Worm (Caenorhabditis elegans): ENCODE measurements around the gene F32E10.5.

Gene F32E10.5

DNA sequence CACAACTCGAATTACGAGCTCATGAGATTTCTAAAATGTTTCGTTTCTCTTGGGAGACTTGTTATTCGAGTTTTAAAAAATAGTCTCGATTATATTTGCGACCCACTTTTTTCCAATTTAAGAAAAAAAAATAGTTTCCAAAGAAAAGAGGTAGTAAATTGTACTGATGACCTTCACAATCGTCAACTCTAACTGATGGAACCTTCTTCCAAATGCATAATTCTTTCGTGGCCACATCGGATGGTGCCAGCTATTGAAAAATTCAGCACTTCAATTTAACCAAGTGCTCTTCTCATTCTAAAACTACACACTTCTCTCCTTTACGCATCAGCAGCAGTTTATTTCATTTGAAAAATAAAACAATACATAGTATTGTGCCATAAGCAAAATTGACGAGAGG lies 34.5 kb downstream of the F32E10.5 start:
- TF ChIP-seq ztf-23 (GFP tag; IDR thresholded peaks at IDR 0.05), result no peak
- no peak for TF ChIP-seq klf-2 (GFP tag; conservative IDR thresholded peaks at IDR 0.05)
- TF ChIP-seq med-1 (GFP tag; optimal IDR thresholded peaks at IDR 0.05; ENCODE audit: insufficient read depth), result no peak
- TF ChIP-seq T22C8.4 (GFP tag; IDR thresholded peaks at IDR 0.05), result no peak
- TF ChIP-seq flt-1 (GFP tag; IDR thresholded peaks at IDR 0.05), result no peak
- TF ChIP-seq tab-1 (GFP tag; IDR thresholded peaks at IDR 0.05), result no peak
- TF ChIP-seq ztf-29 (GFP tag; IDR thresholded peaks at IDR 0.05), result no peak
- no peak for TF ChIP-seq ref-1 (GFP tag; conservative IDR thresholded peaks at IDR 0.05)
- no peak for TF ChIP-seq cog-1 (tag; optimal IDR thresholded peaks at IDR 0.05)

DNA sequence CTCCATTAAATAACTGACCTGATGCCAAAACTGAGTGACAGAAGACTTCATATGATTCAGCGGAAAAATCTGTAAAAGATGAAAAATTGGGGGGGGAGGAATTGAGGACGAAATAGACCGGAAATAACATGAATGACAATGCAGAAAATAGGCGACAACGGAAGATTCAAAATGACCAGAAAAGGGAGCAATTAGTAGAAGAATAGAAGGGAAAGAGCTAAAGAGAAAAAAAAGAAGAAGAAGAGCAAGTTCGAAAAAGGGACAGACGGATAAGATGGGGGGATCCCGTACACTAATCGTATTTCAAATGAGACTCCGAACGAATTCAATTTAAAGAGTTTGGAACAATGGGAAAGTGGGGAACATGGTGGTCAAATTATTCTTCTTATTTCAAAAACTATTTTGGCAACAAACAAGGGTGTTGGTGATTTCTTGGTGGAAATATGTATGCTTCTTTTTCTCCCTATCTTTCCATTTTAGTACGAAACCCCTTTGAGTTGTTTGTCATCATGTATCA lies 35.6 kb downstream of the F32E10.5 start, which contains the start of gene R05G6.10:
TSS of gene R05G6.10 (minus strand) at position 51 of the 517 bp plus-strand sequence.
- TF ChIP-seq cog-1 (tag; optimal IDR thresholded peaks at IDR 0.05) (no peak), med-1 (GFP tag; optimal IDR thresholded peaks at IDR 0.05; ENCODE audit: insufficient read depth) (no peak), ref-1 (GFP tag; conservative IDR thresholded peaks at IDR 0.05) (no peak), T22C8.4 (GFP tag; IDR thresholded peaks at IDR 0.05) (no peak), tab-1 (GFP tag; IDR thresholded peaks at IDR 0.05) (no peak), ztf-29 (GFP tag; IDR thresholded peaks at IDR 0.05) (no peak), ztf-23 (GFP tag; IDR thresholded peaks at IDR 0.05) (no peak), flt-1 (GFP tag; IDR thresholded peaks at IDR 0.05) (no peak), klf-2 (GFP tag; conservative IDR thresholded peaks at IDR 0.05) (no peak)

DNA sequence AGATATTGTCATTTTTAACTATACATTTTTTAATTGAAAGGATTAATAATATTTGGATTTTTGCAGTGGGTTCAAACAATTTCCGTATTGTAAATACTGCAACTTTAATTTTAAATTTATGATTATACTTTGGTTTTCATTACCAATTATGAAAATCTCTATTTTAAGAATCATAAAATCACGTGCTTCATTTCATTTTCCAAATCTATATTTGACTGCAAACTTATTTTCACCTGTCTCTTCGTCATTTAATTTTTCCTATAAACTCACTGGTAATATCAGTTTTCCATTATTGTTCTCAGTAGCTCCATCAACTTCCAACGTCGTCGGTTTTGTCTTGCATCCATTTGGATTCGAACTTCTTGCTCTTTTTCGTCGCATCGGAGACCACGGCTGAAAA lies 45.8 kb downstream of the F32E10.5 start, which contains the start of gene R05G6.1:
TSS of gene R05G6.1 (plus strand) at position 301 of the 400 bp plus-strand sequence.
- TF ChIP-seq ztf-23 (GFP tag; IDR thresholded peaks at IDR 0.05), result no peak

DNA sequence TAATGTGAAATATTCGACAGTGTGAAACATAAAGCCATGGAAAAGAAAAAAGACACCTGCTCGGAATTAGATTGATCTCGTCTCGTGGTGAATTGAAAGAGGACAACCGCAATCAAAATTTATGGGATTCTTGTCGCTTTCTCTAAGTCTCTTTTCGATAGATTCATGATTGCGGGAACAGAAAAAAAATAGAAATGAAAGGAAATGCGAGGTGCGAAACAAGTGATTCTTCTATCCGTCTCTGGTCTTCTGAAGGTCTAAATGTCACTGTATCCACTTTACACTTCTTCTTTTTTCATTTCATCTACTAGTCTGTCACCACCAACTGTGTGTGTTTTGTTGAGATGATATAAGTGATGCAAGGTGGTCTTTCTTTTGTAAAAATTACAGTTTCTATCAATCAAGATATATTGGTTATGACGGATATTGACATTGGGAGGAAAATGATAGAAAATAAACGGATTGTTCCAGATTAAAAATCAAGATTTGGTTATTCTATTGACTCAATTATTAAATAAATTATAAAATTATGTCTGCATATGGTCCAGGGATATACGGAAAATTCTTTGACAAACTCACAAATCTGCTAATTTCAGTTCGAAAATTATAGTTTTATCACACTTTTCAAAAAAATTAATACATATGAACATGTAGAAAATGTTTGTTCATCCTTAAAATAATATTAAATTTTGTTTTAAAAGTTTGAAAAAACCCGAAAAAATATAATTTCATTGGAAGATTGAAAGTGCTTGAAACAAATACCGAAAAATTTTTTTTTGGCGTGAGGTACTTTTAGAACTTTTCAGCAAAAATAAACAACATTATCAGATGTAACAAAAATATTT lies 47.7 kb downstream of the F32E10.5 start:
- TF ChIP-seq ref-1 (GFP tag; conservative IDR thresholded peaks at IDR 0.05), result no peak
- TF ChIP-seq tab-1 (GFP tag; IDR thresholded peaks at IDR 0.05), result no peak
- TF ChIP-seq ztf-23 (GFP tag; IDR thresholded peaks at IDR 0.05), result no peak
- TF ChIP-seq klf-2 (GFP tag; conservative IDR thresholded peaks at IDR 0.05), result no peak
- no peak for TF ChIP-seq ztf-29 (GFP tag; IDR thresholded peaks at IDR 0.05)
- no peak for TF ChIP-seq med-1 (GFP tag; optimal IDR thresholded peaks at IDR 0.05; ENCODE audit: insufficient read depth)
- no peak for TF ChIP-seq T22C8.4 (GFP tag; IDR thresholded peaks at IDR 0.05)

Data from whole organism, midembryonic.